Fruit fly (Drosophila melanogaster) whole organism, embryonic: ENCODE measurements around the gene HipHop.

Source experiments
- Ada2b ChIP-seq: fragments of 200-800 bp; sonication (Bioruptor generic); IDR thresholded peaks from 2 replicates; pipeline ENCODE4 v1.3.6; 2022; ENCODE audit warnings: missing biosample characterization, missing genetic modification characterization
- Awh ChIP-seq: fragments of 200-800 bp; sonication (Bioruptor generic); IDR thresholded peaks from 2 replicates; pipeline ENCODE4, ENCODE4 v1.3.6; 2022; ENCODE audit warnings: missing biosample characterization, missing genetic modification characterization
- CG1024 ChIP-seq: fragments of 200-800 bp; sonication (Bioruptor generic); IDR thresholded peaks from 2 replicates; pipeline ENCODE4 v1.3.6; 2022; ENCODE audit warnings: missing biosample characterization, missing genetic modification characterization
- CG10366 ChIP-seq: fragments of 200-800 bp; sonication (Bioruptor generic); IDR thresholded peaks from 2 replicates; pipeline ENCODE4 v1.3.6; 2022; ENCODE audit warnings: missing biosample characterization, missing genetic modification characterization
- CG11398 ChIP-seq: fragments of 200-800 bp; sonication (Bioruptor generic); optimal IDR thresholded peaks from 2 replicates; lab custom pipeline; 2016; ENCODE audit warnings: missing biosample characterization, missing genetic modification characterization
- CG12071 ChIP-seq: fragments of 200-800 bp; sonication (Bioruptor generic); optimal IDR thresholded peaks from 3 replicates; lab custom pipeline; 2018; ENCODE audit warnings: missing biosample characterization, mild to moderate bottlenecking, missing genetic modification characterization
- CG12155 ChIP-seq: fragments of 200-800 bp; sonication (Bioruptor generic); optimal IDR thresholded peaks from 3 replicates; lab custom pipeline; 2016; ENCODE audit warnings: missing biosample characterization, missing genetic modification characterization
- CG13424 ChIP-seq: fragments of 200-800 bp; sonication (Bioruptor generic); optimal IDR thresholded peaks from 2 replicates; lab custom pipeline; 2019; ENCODE audit warnings: missing biosample characterization, mild to moderate bottlenecking, missing genetic modification characterization, moderate library complexity
- CG14965 ChIP-seq: fragments of 200-800 bp; sonication (Bioruptor generic); optimal IDR thresholded peaks from 2 replicates; lab custom pipeline; 2016; ENCODE audit warnings: missing biosample characterization, missing genetic modification characterization, borderline replicate concordance
- CG1647 ChIP-seq: fragments of 200-800 bp; sonication (Bioruptor generic); optimal IDR thresholded peaks from 3 replicates; lab custom pipeline; 2016; ENCODE audit warnings: missing biosample characterization, missing genetic modification characterization
- CG17186 ChIP-seq: fragments of 200-800 bp; sonication (Bioruptor generic); optimal IDR thresholded peaks from 3 replicates; lab custom pipeline; 2017; ENCODE audit warnings: missing biosample characterization, missing genetic modification reagents, missing genetic modification characterization
- CG17802 ChIP-seq: fragments of 200-800 bp; sonication (Bioruptor generic); optimal IDR thresholded peaks from 2 replicates; lab custom pipeline; 2018; ENCODE audit warnings: missing biosample characterization, mild to moderate bottlenecking, missing genetic modification characterization, moderate library complexity
- CG18262 ChIP-seq: fragments of 200-800 bp; optimal IDR thresholded peaks from 3 replicates; lab custom pipeline; 2019; ENCODE audit warnings: missing biosample characterization, mild to moderate bottlenecking, missing genetic modification characterization, moderate library complexity
- CG2120 ChIP-seq: fragments of 200-800 bp; sonication (Bioruptor generic); optimal IDR thresholded peaks from 3 replicates; lab custom pipeline; 2016; ENCODE audit warnings: missing biosample characterization, missing genetic modification characterization
- CG4328 ChIP-seq: fragments of 200-800 bp; sonication (Bioruptor generic); optimal IDR thresholded peaks from 3 replicates; lab custom pipeline; 2017; ENCODE audit warnings: missing biosample characterization, missing genetic modification reagents, missing genetic modification characterization
- CG4360 ChIP-seq: fragments of 200-800 bp; sonication (Bioruptor generic); IDR thresholded peaks from 2 replicates; pipeline ENCODE4 v1.3.6; 2022; ENCODE audit warnings: missing biosample characterization, missing genetic modification characterization
- CG5245 ChIP-seq: fragments of 200-800 bp; sonication (Bioruptor generic); optimal IDR thresholded peaks from 3 replicates; lab custom pipeline; 2016; ENCODE audit warnings: missing biosample characterization, missing genetic modification characterization
- CG6272 ChIP-seq: fragments of 200-800 bp; sonication (Bioruptor generic); IDR thresholded peaks from 2 replicates; pipeline ENCODE4 v1.3.6; 2022; ENCODE audit warnings: missing biosample characterization, missing genetic modification characterization
- CG7271 ChIP-seq: fragments of 200-800 bp; sonication (Bioruptor generic); optimal IDR thresholded peaks from 2 replicates; lab custom pipeline; 2018; ENCODE audit warnings: missing biosample characterization, mild to moderate bottlenecking, missing genetic modification characterization, moderate library complexity
- CG7745 ChIP-seq: fragments of 200-800 bp; sonication (Bioruptor generic); optimal IDR thresholded peaks from 2 replicates; lab custom pipeline; 2018; ENCODE audit warnings: missing biosample characterization, mild to moderate bottlenecking, missing genetic modification characterization, moderate library complexity
- CG7987 ChIP-seq: fragments of 200-800 bp; sonication (Bioruptor generic); optimal IDR thresholded peaks from 2 replicates; lab custom pipeline; 2018; ENCODE audit warnings: missing biosample characterization, mild to moderate bottlenecking, missing genetic modification characterization, moderate library complexity
- CG8089 ChIP-seq: fragments of 200-800 bp; sonication (Bioruptor generic); optimal IDR thresholded peaks from 3 replicates; lab custom pipeline; 2016; ENCODE audit warnings: missing biosample characterization, missing genetic modification characterization
- CG9932 ChIP-seq: fragments of 200-800 bp; sonication (Bioruptor generic); IDR thresholded peaks from 2 replicates; pipeline ENCODE4 v1.3.6; 2022; ENCODE audit warnings: missing biosample characterization, missing genetic modification characterization
- CHES-1-like ChIP-seq: fragments of 200-800 bp; sonication (Bioruptor generic); optimal IDR thresholded peaks from 2 replicates; lab custom pipeline; 2016; ENCODE audit warnings: missing biosample characterization, missing genetic modification characterization
- Dad ChIP-seq: fragments of 200-800 bp; sonication (Bioruptor generic); optimal IDR thresholded peaks from 3 replicates; lab custom pipeline; 2016; ENCODE audit warnings: missing biosample characterization, missing genetic modification characterization
- Dll ChIP-seq: fragments of 200-800 bp; sonication (Bioruptor generic); IDR thresholded peaks from 4 replicates; pipeline ENCODE4 v1.3.6; 2022; ENCODE audit warnings: missing biosample characterization, missing genetic modification characterization; ENCODE audit not compliant: partially characterized antibody
- ERR ChIP-seq: fragments of 200-800 bp; sonication (Bioruptor generic); optimal IDR thresholded peaks from 2 replicates; lab custom pipeline; 2016; ENCODE audit warnings: missing biosample characterization, missing genetic modification characterization
- Hr3 ChIP-seq: fragments of 200-800 bp; sonication (Bioruptor generic); optimal IDR thresholded peaks from 3 replicates; lab custom pipeline; 2016; ENCODE audit warnings: missing biosample characterization, missing genetic modification characterization
- Hr39 ChIP-seq: fragments of >200 bp; optimal IDR thresholded peaks from 2 replicates; lab custom pipeline; 2017
- Jarid2 ChIP-seq: fragments of 200-800 bp; sonication (Bioruptor generic); optimal IDR thresholded peaks from 3 replicates; lab custom pipeline; 2017; ENCODE audit warnings: mild to moderate bottlenecking, missing biosample characterization, missing genetic modification reagents, missing genetic modification characterization
- Mes4 ChIP-seq: fragments of 200-800 bp; sonication (Bioruptor generic); optimal IDR thresholded peaks from 2 replicates; lab custom pipeline; 2016; ENCODE audit warnings: missing biosample characterization, missing genetic modification characterization
- Oaz ChIP-seq: fragments of 200-800 bp; sonication (Bioruptor generic); IDR thresholded peaks from 2 replicates; pipeline ENCODE4 v1.3.6; 2022; ENCODE audit warnings: missing biosample characterization, missing genetic modification characterization
- Ptx1 ChIP-seq: fragments of 200-800 bp; sonication (Bioruptor generic); IDR thresholded peaks from 2 replicates; pipeline ENCODE4 v1.3.6; 2022; ENCODE audit warnings: missing biosample characterization, missing genetic modification characterization
- Ravus ChIP-seq: fragments of 200-800 bp; sonication (Bioruptor generic); IDR thresholded peaks from 2 replicates; pipeline ENCODE4 v1.3.6; 2022; ENCODE audit warnings: missing biosample characterization, missing genetic modification characterization
- Rx ChIP-seq: fragments of 200-800 bp; sonication (Bioruptor generic); IDR thresholded peaks from 2 replicates; pipeline ENCODE4 v1.3.6; 2022; ENCODE audit warnings: missing biosample characterization, missing genetic modification characterization
- Taf1 ChIP-seq: fragments of 200-800 bp; sonication (Bioruptor generic); IDR thresholded peaks from 2 replicates; pipeline ENCODE4 v1.3.6; 2022; ENCODE audit warnings: missing biosample characterization, missing genetic modification characterization
- Xbp1 ChIP-seq: fragments of 200-800 bp; sonication (Bioruptor generic); optimal IDR thresholded peaks from 3 replicates; lab custom pipeline; 2016; ENCODE audit warnings: missing biosample characterization, mild to moderate bottlenecking, missing genetic modification characterization
- ab ChIP-seq: fragments of 200-800 bp; sonication (Bioruptor generic); optimal IDR thresholded peaks from 2 replicates; lab custom pipeline; 2016; ENCODE audit warnings: missing biosample characterization, missing genetic modification characterization
- az2 ChIP-seq: fragments of 200-800 bp; sonication (Bioruptor generic); optimal IDR thresholded peaks from 3 replicates; lab custom pipeline; 2016; ENCODE audit warnings: missing biosample characterization, missing genetic modification characterization
- cato ChIP-seq: fragments of 200-800 bp; sonication (Bioruptor generic); optimal IDR thresholded peaks from 2 replicates; lab custom pipeline; 2016; ENCODE audit warnings: missing biosample characterization, missing genetic modification characterization, borderline replicate concordance
- fu2 ChIP-seq: fragments of 200-800 bp; sonication (Bioruptor generic); optimal IDR thresholded peaks from 2 replicates; lab custom pipeline; 2016; ENCODE audit warnings: missing biosample characterization, missing genetic modification characterization
- gcm2 ChIP-seq: fragments of 200-800 bp; sonication (Bioruptor generic); optimal IDR thresholded peaks from 2 replicates; lab custom pipeline; 2016; ENCODE audit warnings: missing biosample characterization, missing genetic modification characterization
- grn ChIP-seq: fragments of 200-800 bp; sonication (Bioruptor generic); optimal IDR thresholded peaks from 3 replicates; lab custom pipeline; 2017; ENCODE audit warnings: missing biosample characterization, missing genetic modification characterization
- gsb-n ChIP-seq: fragments of 200-800 bp; sonication (Bioruptor generic); optimal IDR thresholded peaks from 3 replicates; lab custom pipeline; 2018; ENCODE audit warnings: missing biosample characterization, mild to moderate bottlenecking, missing genetic modification characterization
- h ChIP-seq: fragments of >200 bp; optimal IDR thresholded peaks from 2 replicates; lab custom pipeline; 2017
- org-1 ChIP-seq: fragments of 200-800 bp; sonication (Bioruptor generic); optimal IDR thresholded peaks from 2 replicates; lab custom pipeline; 2017; ENCODE audit warnings: missing biosample characterization, missing genetic modification characterization
- p53 ChIP-seq: fragments of 200-800 bp; sonication (Bioruptor generic); optimal IDR thresholded peaks from 2 replicates; lab custom pipeline; 2016; ENCODE audit warnings: missing biosample characterization, missing genetic modification characterization
- salm ChIP-seq: fragments of 200-800 bp; sonication (Bioruptor generic); optimal IDR thresholded peaks from 2 replicates; lab custom pipeline; 2018; ENCODE audit warnings: missing biosample characterization, mild to moderate bottlenecking, missing genetic modification characterization
- tx ChIP-seq: fragments of 200-800 bp; sonication (Bioruptor generic); optimal IDR thresholded peaks from 2 replicates; lab custom pipeline; 2016; ENCODE audit warnings: missing biosample characterization, missing genetic modification characterization
- usp ChIP-seq: fragments of >200 bp; optimal IDR thresholded peaks from 2 replicates; lab custom pipeline; 2017; ENCODE audit warnings: missing biosample characterization, missing genetic modification characterization
- wdn ChIP-seq: fragments of 200-800 bp; sonication (Bioruptor generic); IDR thresholded peaks from 2 replicates; pipeline ENCODE4 v1.3.6; 2022; ENCODE audit warnings: missing biosample characterization, missing genetic modification characterization

The HipHop gene

dm6 chr3L:18781653-18782629 lies 39.0 kb upstream of the HipHop start (continued):
- TF ChIP-seq CG18262 (tag; lab: Kevin White, UChicago) (peak; percentile 27), CG7271 (no peak), CG2120 (peak; percentile 13), CG1647 (GFP tag; lab: Kevin White, UChicago) (no peak), Jarid2 (no peak), Awh (GFP tag; lab: Robert Waterston, UW) (no peak), Xbp1 (GFP tag; lab: Kevin White, UChicago) (peak; percentile 50), cato (GFP tag; lab: Kevin White, UChicago) (peak; percentile 27), Oaz (GFP tag; lab: Robert Waterston, UW) (no peak; the same call in 1 of the 2 replicates), CG9932 (GFP tag; lab: Robert Waterston, UW) (no peak), gcm2 (GFP tag; lab: Kevin White, UChicago) (no peak), CG7745 (tag; lab: Kevin White, UChicago) (no peak), CG17186 (no peak), ERR (GFP tag; lab: Kevin White, UChicago) (no peak), Taf1 (GFP tag; lab: Robert Waterston, UW) (no peak), Dll (no peak), CG4360 (peak; percentile 83), CG1024 (GFP tag; lab: Robert Waterston, UW) (no peak), h (lab: Kevin White, UChicago) (no peak), org-1 (GFP tag; lab: Kevin White, UChicago) (peak; percentile 32), CG4328 (GFP tag; lab: Kevin White, UChicago) (no peak), CG12155 (GFP tag; lab: Kevin White, UChicago) (no peak), fu2 (GFP tag; lab: Kevin White, UChicago) (no peak), Ravus (GFP tag; lab: Robert Waterston, UW) (no peak), CG7987 (GFP tag; lab: Kevin White, UChicago) (no peak), tx (no peak), ab (GFP tag; lab: Kevin White, UChicago) (no peak), gsb-n (tag; lab: Kevin White, UChicago) (no peak), salm (peak; percentile 10), CG5245 (GFP tag; lab: Kevin White, UChicago) (no peak), CG14965 (GFP tag; lab: Kevin White, UChicago) (no peak), Ada2b (GFP tag; lab: Robert Waterston, UW) (no peak; the same call in 1 of the 2 replicates), CG12071 (GFP tag; lab: Kevin White, UChicago) (no peak), CG11398 (no peak), CG10366 (peak; percentile 53), CG8089 (no peak), CG17802 (tag; lab: Kevin White, UChicago) (no peak), CG6272 (GFP tag; lab: Robert Waterston, UW) (peak; percentile 22; the same call in 1 of the 2 replicates), az2 (GFP tag; lab: Kevin White, UChicago) (peak; percentile 61), Mes4 (GFP tag; lab: Kevin White, UChicago) (no peak), Hr3 (GFP tag; lab: Kevin White, UChicago) (peak; percentile 26), CG13424 (tag; lab: Kevin White, UChicago) (peak; percentile 80), Dad (GFP tag; lab: Kevin White, UChicago) (peak; percentile 6), grn (GFP tag; lab: Kevin White, UChicago) (no peak), usp (GFP tag; lab: Kevin White, UChicago) (no peak), Rx (GFP tag; lab: Robert Waterston, UW) (no peak; the same call in 1 of the 2 replicates), CHES-1-like (no peak), wdn (GFP tag; lab: Robert Waterston, UW) (no peak), Hr39 (lab: Kevin White, UChicago) (no peak), Ptx1 (GFP tag; lab: Robert Waterston, UW) (peak; percentile 78), p53 (GFP tag; lab: Kevin White, UChicago) (no peak)
